Fruit fly (Drosophila melanogaster) whole organism, pupa: ENCODE data around the gene Ude.

ENCODE experiments used
- CG10348 ChIP-seq: fragments of 200-800 bp; sonication (Bioruptor generic); IDR thresholded peaks from 2 replicates; pipeline ENCODE4 v1.3.6; 2022; ENCODE audit warnings: missing biosample characterization, missing genetic modification characterization
- CG12605 ChIP-seq: fragments of 200-800 bp; sonication (Bioruptor generic); IDR thresholded peaks from 2 replicates; pipeline ENCODE4 v1.3.6; 2022; ENCODE audit warnings: missing biosample characterization, missing genetic modification characterization
- CG17806 ChIP-seq: fragments of 200-800 bp; sonication (Bioruptor generic); optimal IDR thresholded peaks from 2 replicates; lab custom pipeline; 2018; ENCODE audit warnings: missing biosample characterization, mild to moderate bottlenecking, missing genetic modification characterization, moderate library complexity
- CG4496 ChIP-seq: fragments of 200-800 bp; sonication (Bioruptor generic); IDR thresholded peaks from 3 replicates; pipeline ENCODE4 v1.3.6; 2022; ENCODE audit warnings: missing biosample characterization, missing genetic modification characterization
- CG8159 ChIP-seq: fragments of 200-800 bp; sonication (Bioruptor generic); optimal IDR thresholded peaks from 3 replicates; lab custom pipeline; 2018; ENCODE audit warnings: missing biosample characterization, mild to moderate bottlenecking, missing genetic modification characterization, moderate library complexity
- D1 ChIP-seq: fragments of 200-800 bp; sonication (Bioruptor generic); optimal IDR thresholded peaks from 2 replicates; lab custom pipeline; 2018; ENCODE audit warnings: missing biosample characterization, mild to moderate bottlenecking, missing genetic modification characterization, moderate library complexity
- EcR ChIP-seq: fragments of 200-800 bp; sonication (Bioruptor generic); optimal IDR thresholded peaks from 3 replicates; lab custom pipeline; 2019; ENCODE audit warnings: missing biosample characterization, missing genetic modification characterization, mild to moderate bottlenecking, moderate library complexity, missing genetic modification reagents
- Snoo ChIP-seq: fragments of 200-800 bp; sonication (Bioruptor generic); optimal IDR thresholded peaks from 3 replicates; lab custom pipeline; 2017; ENCODE audit warnings: missing biosample characterization, mild to moderate bottlenecking, missing genetic modification characterization, inconsistent platforms

dm6 chr3R:24777101-24777500, 22.4 kb downstream of the Ude start:
- TF ChIP-seq CG10348 (no peak), D1 (tag; lab: Kevin White, UChicago) (no peak), CG17806 (tag; lab: Kevin White, UChicago) (no peak), Snoo (tag; lab: Kevin White, UChicago) (no peak), CG4496 (GFP tag; lab: Robert Waterston, UW) (no peak), CG12605 (GFP tag; lab: Robert Waterston, UW) (no peak), CG8159 (no peak), EcR (GFP tag; lab: Kevin White, UChicago) (no peak)
